Worm (Caenorhabditis elegans) whole organism, L3 larva: ENCODE results near the gene T05C12.11.

Experiments
- ceh-82 ChIP-seq: fragments of 150-350 bp; optimal IDR thresholded peaks from 2 replicates; lab custom pipeline; 2014; ENCODE audit warnings: missing biosample characterization, missing genetic modification characterization
- nhr-23 ChIP-seq: fragments of 150-350 bp; optimal IDR thresholded peaks from 2 replicates; lab custom pipeline; 2014; ENCODE audit warnings: missing biosample characterization, missing genetic modification reagents, missing genetic modification characterization
- nhr-237 ChIP-seq: fragments of 150-350 bp; optimal IDR thresholded peaks from 2 replicates; lab custom pipeline; 2014; ENCODE audit warnings: missing biosample characterization, missing genetic modification characterization
- nhr-28 ChIP-seq: fragments of 150-350 bp; optimal IDR thresholded peaks from 2 replicates; lab custom pipeline; 2014; ENCODE audit warnings: missing biosample characterization, missing genetic modification characterization
- nhr-76 ChIP-seq: fragments of 150-350 bp; sonication (generic microtip); optimal IDR thresholded peaks from 5 replicates; lab custom pipeline; 2014; ENCODE audit warnings: missing biosample characterization, missing genetic modification characterization
- sea-2 ChIP-seq: fragments of 150-350 bp; sonication (generic microtip); optimal IDR thresholded peaks from 4 replicates; lab custom pipeline; 2014; ENCODE audit warnings: missing biosample characterization, missing genetic modification reagents, missing genetic modification characterization
- snpc-4 ChIP-seq: fragments of 150-350 bp; optimal IDR thresholded peaks from 2 replicates; lab custom pipeline; 2014; ENCODE audit warnings: missing biosample characterization, missing genetic modification characterization
- tbx-2 ChIP-seq: sonication (generic microtip); optimal IDR thresholded peaks from 2 replicates; lab custom pipeline; 2016; ENCODE audit warnings: mild to moderate bottlenecking, missing genetic modification characterization, missing compliant biosample characterization
- unc-39 ChIP-seq: sonication (generic microtip); optimal IDR thresholded peaks from 4 replicates; lab custom pipeline; 2017; ENCODE audit warnings: missing biosample characterization, missing genetic modification characterization
- unc-62 ChIP-seq: fragments of 150-350 bp; sonication (generic microtip); optimal IDR thresholded peaks from 4 replicates; lab custom pipeline; 2014; ENCODE audit warnings: missing biosample characterization, missing genetic modification reagents, missing genetic modification characterization
- ztf-11 ChIP-seq: fragments of 150-350 bp; optimal IDR thresholded peaks from 2 replicates; lab custom pipeline; 2014; ENCODE audit warnings: missing biosample characterization, missing genetic modification characterization

DNA sequence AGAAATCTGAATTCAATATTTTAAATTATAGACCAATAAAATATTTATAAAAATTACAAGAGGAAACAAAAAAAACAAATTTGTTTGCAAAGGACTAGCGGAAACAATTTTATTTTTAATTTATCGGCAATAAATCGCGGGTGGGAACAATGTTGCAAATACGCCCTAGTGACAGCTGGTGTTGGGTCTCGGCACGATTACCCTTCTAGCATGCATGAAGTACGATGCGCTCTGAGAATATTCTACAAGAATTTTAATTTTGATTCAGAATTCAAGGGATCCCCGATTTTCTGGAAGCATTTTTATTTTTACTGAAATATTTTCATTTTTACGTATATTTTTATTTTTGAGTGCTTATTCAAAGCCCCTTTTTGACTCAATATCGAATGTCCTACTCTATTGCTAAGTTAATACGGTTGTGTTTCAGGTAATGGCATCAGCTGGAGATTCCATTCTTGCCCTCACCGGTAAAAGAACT lies 14.8 kb upstream of the T05C12.11 start, which contains the start of the genes mig-5 and cct-1:
- TF ChIP-seq ztf-11 (tag; lab: Kevin White, UChicago) (no peak), nhr-28 (tag; lab: Kevin White, UChicago) (peak; percentile 62), ceh-82 (tag; lab: Kevin White, UChicago) (peak; percentile 96), unc-62 (GFP tag; lab: Kevin White, UChicago) (peak; percentile 86), tbx-2 (tag; lab: Kevin White, UChicago) (peak; percentile 91), nhr-76 (tag; lab: Kevin White, UChicago) (peak; percentile 35), nhr-23 (tag; lab: Kevin White, UChicago) (peak; percentile 99), snpc-4 (tag; lab: Kevin White, UChicago) (peak; percentile 86), sea-2 (GFP tag; lab: Kevin White, UChicago) (no peak), nhr-237 (tag; lab: Kevin White, UChicago) (no peak), unc-39 (tag; lab: Kevin White, UChicago) (no peak)
